Worm (Caenorhabditis elegans): ENCODE results near the gene gcc-2.

The gcc-2 gene

DNA sequence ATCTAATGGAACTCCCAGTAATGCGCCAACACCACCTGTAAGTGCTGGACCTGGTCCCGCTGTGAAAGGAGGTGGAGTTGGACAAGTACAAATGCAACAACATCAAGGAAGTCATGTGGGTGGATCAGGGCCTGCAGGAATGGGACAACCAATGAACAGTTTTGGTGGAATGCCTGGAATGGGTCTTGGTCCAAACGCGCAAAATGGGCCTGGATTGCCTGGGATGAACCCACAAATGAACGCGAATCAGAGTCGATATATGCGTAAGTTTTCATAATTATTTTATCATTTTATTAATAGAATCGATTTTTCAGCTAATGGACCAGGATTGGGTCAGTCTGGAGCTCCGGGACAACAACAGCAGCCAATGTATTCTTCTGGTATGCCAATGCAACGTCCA is 10.5 kb upstream of the gcc-2 start:
- TF ChIP-seq pha-4 (tag; optimal IDR thresholded peaks at IDR 0.05) (no peak), hlh-1 (tag; optimal IDR thresholded peaks at IDR 0.05) (no peak), tbx-8 (GFP tag; optimal IDR thresholded peaks at IDR 0.05) (no peak), nhr-237 (tag; optimal IDR thresholded peaks at IDR 0.05) (no peak), unc-120 (tag; optimal IDR thresholded peaks at IDR 0.05; ENCODE audit: poor library complexity, severe bottlenecking) (no peak), blmp-1 (tag; optimal IDR thresholded peaks at IDR 0.05) (no peak), cnd-1 (tag; optimal IDR thresholded peaks at IDR 0.05) (no peak), unc-39 (tag; optimal IDR thresholded peaks at IDR 0.05) (no peak), mep-1 (tag; optimal IDR thresholded peaks at IDR 0.05) (no peak), sem-2 (GFP tag; optimal IDR thresholded peaks at IDR 0.05) (no peak), M03D4.4 (tag; optimal IDR thresholded peaks at IDR 0.05) (no peak), zip-8 (tag; optimal IDR thresholded peaks at IDR 0.05) (no peak), ztf-11 (tag; optimal IDR thresholded peaks at IDR 0.05) (no peak), lin-32 (GFP tag; optimal IDR thresholded peaks at IDR 0.05) (no peak), lsy-2 (tag; optimal IDR thresholded peaks at IDR 0.05) (no peak), snpc-4 (tag; optimal IDR thresholded peaks at IDR 0.05) (no peak), flh-1 (GFP tag; optimal IDR thresholded peaks at IDR 0.05) (no peak)

DNA sequence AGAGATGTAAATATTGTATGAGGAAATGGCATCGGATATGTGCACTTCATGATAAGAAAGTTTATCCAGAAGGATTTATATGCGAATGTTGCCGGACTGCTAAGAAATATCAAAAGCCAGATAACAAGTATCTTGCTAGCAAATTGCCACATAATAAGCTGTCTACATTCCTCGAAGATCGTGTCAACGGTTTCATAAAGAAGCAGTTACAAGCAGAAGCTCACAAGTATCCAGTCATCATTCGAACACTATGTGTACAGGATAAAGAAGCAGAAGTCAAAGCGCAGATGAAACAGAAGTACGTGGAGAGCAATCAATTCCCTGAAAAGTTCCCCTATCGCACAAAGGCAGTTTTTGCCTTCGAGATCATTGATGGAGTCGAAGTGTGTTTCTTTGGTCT is 8.6 kb upstream of the gcc-2 start:
- TF ChIP-seq nhr-2 (tag; optimal IDR thresholded peaks at IDR 0.05) = no peak
- no peak for TF ChIP-seq bed-3 (GFP tag; optimal IDR thresholded peaks at IDR 0.05)
- TF ChIP-seq nhr-12 (tag; optimal IDR thresholded peaks at IDR 0.05) = no peak
- no peak for TF ChIP-seq flh-1 (GFP tag; optimal IDR thresholded peaks at IDR 0.05)
- TF ChIP-seq pha-4 (tag; optimal IDR thresholded peaks at IDR 0.05) = no peak
- TF ChIP-seq sem-2 (GFP tag; optimal IDR thresholded peaks at IDR 0.05) = no peak
- no peak for TF ChIP-seq lin-32 (GFP tag; optimal IDR thresholded peaks at IDR 0.05)
- no peak for TF ChIP-seq cnd-1 (tag; optimal IDR thresholded peaks at IDR 0.05)
- no peak for TF ChIP-seq ces-1 (GFP tag; optimal IDR thresholded peaks at IDR 0.05)
- no peak for TF ChIP-seq zip-8 (tag; optimal IDR thresholded peaks at IDR 0.05)
- TF ChIP-seq lin-13 (tag; optimal IDR thresholded peaks at IDR 0.05) = no peak
- no peak for TF ChIP-seq unc-39 (tag; optimal IDR thresholded peaks at IDR 0.05)

DNA sequence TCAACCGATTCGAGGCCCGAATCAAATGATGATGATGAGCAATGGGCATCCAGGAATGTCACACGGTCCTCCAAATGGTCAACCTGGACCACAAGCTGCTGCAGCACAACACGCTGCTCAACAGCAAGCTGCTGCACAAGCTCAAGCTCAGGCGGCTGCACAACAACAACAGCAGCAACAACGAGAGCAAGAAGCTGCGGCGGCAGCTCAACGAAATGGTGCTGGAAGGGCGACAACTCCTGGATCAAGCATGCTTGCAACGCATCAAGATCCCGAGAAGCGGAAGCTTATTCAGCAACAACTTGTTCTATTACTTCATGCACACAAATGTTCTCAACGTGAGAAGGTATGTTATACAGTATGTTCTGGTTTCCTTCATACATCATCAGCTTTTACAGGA is 6.1 kb upstream of the gcc-2 start:
- TF ChIP-seq lin-32 (GFP tag; optimal IDR thresholded peaks at IDR 0.05) (peak; percentile 24), unc-39 (tag; optimal IDR thresholded peaks at IDR 0.05) (no peak)

DNA sequence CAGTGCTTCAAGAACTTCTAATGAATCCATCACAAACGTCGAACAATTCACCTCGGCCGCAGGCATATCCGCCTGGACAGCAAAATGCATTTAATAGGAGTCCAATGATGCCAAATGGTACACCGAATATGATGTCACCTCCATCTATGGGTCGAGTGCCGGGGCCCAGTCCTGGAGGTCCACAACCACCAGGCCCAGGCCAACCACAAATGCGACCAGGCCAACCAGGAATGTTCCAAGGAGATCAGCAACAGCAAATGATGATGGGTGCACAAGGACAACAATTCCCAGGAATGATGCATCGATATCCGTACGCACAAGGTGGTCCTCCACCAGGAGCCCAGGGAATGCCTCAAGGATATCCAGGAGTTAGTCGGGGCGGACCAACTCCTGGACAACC is 5.2 kb upstream of the gcc-2 start:
- TF ChIP-seq M03D4.4 (tag; optimal IDR thresholded peaks at IDR 0.05) = no peak
- TF ChIP-seq nhr-237 (tag; optimal IDR thresholded peaks at IDR 0.05) = no peak
- no peak for TF ChIP-seq nhr-76 (tag; optimal IDR thresholded peaks at IDR 0.05)
- TF ChIP-seq nhr-12 (tag; optimal IDR thresholded peaks at IDR 0.05) = no peak
- no peak for TF ChIP-seq ceh-39 (tag; optimal IDR thresholded peaks at IDR 0.05)
- no peak for TF ChIP-seq flh-1 (GFP tag; optimal IDR thresholded peaks at IDR 0.05)
- no peak for TF ChIP-seq ham-2 (GFP tag; optimal IDR thresholded peaks at IDR 0.05)

DNA sequence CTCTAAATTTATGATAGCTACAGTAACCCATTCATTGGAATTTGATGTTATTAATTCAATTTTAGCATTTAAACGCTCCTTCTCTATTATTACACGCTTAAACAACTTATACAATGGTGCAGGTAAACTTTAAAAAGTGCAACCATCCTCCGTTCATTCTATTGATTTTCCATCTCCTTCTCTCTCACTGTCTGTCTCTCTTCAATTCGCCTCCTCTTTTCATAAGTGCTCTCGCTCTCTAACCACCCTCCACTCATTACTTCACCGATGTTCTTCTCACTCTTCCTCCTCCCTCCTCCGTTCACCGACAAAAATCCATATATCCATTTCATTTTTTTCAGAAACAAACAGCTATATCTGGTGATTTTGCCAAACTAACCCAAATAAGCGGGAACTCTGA is 4.2 kb upstream of the gcc-2 start, which contains the start of gene cbp-1:
Gene cbp-1, plus strand, starts transcription at position 335 of the 400 bp plus-strand sequence.
- TF ChIP-seq mls-2 (tag; optimal IDR thresholded peaks at IDR 0.05) (no peak), ceh-39 (tag; optimal IDR thresholded peaks at IDR 0.05) (peak; percentile 42), ztf-11 (tag; optimal IDR thresholded peaks at IDR 0.05) (no peak), snpc-4 (tag; optimal IDR thresholded peaks at IDR 0.05) (no peak), bed-3 (GFP tag; optimal IDR thresholded peaks at IDR 0.05) (no peak), ces-1 (GFP tag; optimal IDR thresholded peaks at IDR 0.05) (peak; percentile 76), elt-1 (tag; optimal IDR thresholded peaks at IDR 0.05; ENCODE audit: borderline replicate concordance, insufficient read depth) (no peak), zip-8 (tag; optimal IDR thresholded peaks at IDR 0.05) (no peak), nhr-2 (tag; optimal IDR thresholded peaks at IDR 0.05) (no peak), tbx-8 (GFP tag; optimal IDR thresholded peaks at IDR 0.05) (no peak), mab-5 (tag; optimal IDR thresholded peaks at IDR 0.05) (no peak), nhr-76 (tag; optimal IDR thresholded peaks at IDR 0.05) (no peak), drap-1 (GFP tag; optimal IDR thresholded peaks at IDR 0.05) (no peak), lin-32 (GFP tag; optimal IDR thresholded peaks at IDR 0.05) (no peak), unc-39 (tag; optimal IDR thresholded peaks at IDR 0.05) (no peak), M03D4.4 (tag; optimal IDR thresholded peaks at IDR 0.05) (no peak), unc-120 (tag; optimal IDR thresholded peaks at IDR 0.05; ENCODE audit: poor library complexity, severe bottlenecking) (no peak), cnd-1 (tag; optimal IDR thresholded peaks at IDR 0.05) (no peak), lsy-2 (tag; optimal IDR thresholded peaks at IDR 0.05) (peak; percentile 69), pha-4 (tag; optimal IDR thresholded peaks at IDR 0.05) (no peak), ceh-83 (GFP tag; optimal IDR thresholded peaks at IDR 0.05) (no peak), blmp-1 (tag; optimal IDR thresholded peaks at IDR 0.05) (no peak), sptf-1 (tag; optimal IDR thresholded peaks at IDR 0.05) (no peak), nhr-237 (tag; optimal IDR thresholded peaks at IDR 0.05) (no peak), nhr-28 (tag; optimal IDR thresholded peaks at IDR 0.05) (no peak), mep-1 (tag; optimal IDR thresholded peaks at IDR 0.05) (no peak), unc-62 (GFP tag; optimal IDR thresholded peaks at IDR 0.05) (peak; percentile 21)
